Worm (Caenorhabditis elegans): Measurements from ENCODE around the gene gpa-11.

gpa-11 gene

DNA sequence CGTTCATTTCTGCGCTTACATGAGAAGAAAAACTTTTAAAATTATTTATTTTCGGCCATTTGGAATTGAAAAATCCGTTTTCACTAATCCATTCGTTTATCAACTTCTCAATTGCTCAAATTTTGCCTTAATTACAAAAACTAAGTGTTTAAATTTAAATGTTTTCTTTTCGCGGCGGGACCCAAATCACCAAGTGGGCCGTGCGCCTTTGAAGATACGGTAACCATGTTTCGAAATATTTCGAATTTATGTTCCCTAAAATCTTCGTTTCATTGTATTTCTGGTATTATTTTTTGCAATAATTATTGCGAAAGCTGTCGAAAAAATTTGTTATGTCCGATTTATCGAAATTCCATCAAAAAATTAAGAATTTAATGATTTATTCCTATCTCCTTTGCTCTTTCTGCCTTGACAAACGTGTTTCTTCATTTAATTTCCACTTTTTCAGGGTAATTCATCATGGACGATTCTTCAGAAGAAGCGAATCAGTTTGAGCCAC, 20.4 kb upstream of the gpa-11 start, which contains the start of gene C16A11.4:
C16A11.4 (plus strand) TSS at position 449 of the 499 bp plus-strand sequence.
- no peak for TF ChIP-seq mml-1 (tag; optimal IDR thresholded peaks at IDR 0.05)
- no peak for TF ChIP-seq zag-1 (tag; optimal IDR thresholded peaks at IDR 0.05)
- TF ChIP-seq egl-5 (tag; optimal IDR thresholded peaks at IDR 0.05) = no peak
- no peak for TF ChIP-seq nhr-25 (tag; optimal IDR thresholded peaks at IDR 0.05)
- no peak for TF ChIP-seq snpc-4 (tag; optimal IDR thresholded peaks at IDR 0.05)
- no peak for TF ChIP-seq fkh-2 (tag; optimal IDR thresholded peaks at IDR 0.05)
- TF ChIP-seq lin-15B (tag; optimal IDR thresholded peaks at IDR 0.05) = no peak
- TF ChIP-seq tbx-2 (tag; optimal IDR thresholded peaks at IDR 0.05) = no peak
- TF ChIP-seq nhr-11 (tag; optimal IDR thresholded peaks at IDR 0.05) = no peak
- no peak for TF ChIP-seq egl-27 (tag; optimal IDR thresholded peaks at IDR 0.05)

DNA sequence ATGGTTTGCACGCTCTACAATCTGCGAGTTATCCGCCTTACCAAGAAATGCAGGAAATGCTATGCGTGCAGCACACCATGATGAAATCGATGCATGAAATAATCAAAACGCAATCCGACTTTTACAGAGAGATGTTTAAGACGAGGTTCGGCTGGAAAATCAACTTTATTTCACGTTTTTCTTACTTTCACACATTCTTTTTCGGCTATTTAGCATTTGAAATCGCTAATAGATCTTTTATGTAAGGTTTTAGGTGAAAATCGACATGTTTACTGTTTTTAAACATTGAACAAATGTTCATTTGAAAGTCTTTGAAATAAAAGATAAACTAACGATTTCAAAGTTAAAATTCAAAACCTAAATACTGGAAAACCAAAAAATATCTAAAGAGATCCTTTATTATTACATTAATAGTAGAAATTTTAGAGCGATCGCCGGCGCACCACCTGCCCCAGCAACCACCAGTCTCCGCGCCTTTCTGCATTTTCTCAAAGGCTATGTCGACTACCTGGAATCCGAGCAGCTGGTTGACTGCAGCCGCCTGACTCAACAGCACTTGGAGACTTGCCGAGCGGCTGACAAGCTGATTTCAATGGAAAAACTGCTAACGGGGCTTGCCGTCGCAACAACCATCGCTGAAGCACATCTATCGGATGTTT, 18.8 kb upstream of the gpa-11 start:
- TF ChIP-seq nhr-237 (tag; optimal IDR thresholded peaks at IDR 0.05) (no peak), eor-1 (tag; optimal IDR thresholded peaks at IDR 0.05) (no peak), mdl-1 (tag; optimal IDR thresholded peaks at IDR 0.05) (no peak), lin-15B (tag; optimal IDR thresholded peaks at IDR 0.05) (no peak), sea-2 (GFP tag; optimal IDR thresholded peaks at IDR 0.05) (no peak), nhr-11 (tag; optimal IDR thresholded peaks at IDR 0.05) (no peak), nhr-43 (tag; optimal IDR thresholded peaks at IDR 0.05; ENCODE audit: poor library complexity, severe bottlenecking) (no peak), tbx-2 (tag; optimal IDR thresholded peaks at IDR 0.05) (no peak), fos-1 (tag; optimal IDR thresholded peaks at IDR 0.05) (no peak), hmg-11 (tag; optimal IDR thresholded peaks at IDR 0.05) (no peak), ceh-82 (tag; optimal IDR thresholded peaks at IDR 0.05) (no peak), fkh-10 (GFP tag; optimal IDR thresholded peaks at IDR 0.05) (no peak), egl-5 (tag; optimal IDR thresholded peaks at IDR 0.05) (no peak), nhr-67 (tag; optimal IDR thresholded peaks at IDR 0.05) (no peak)

DNA sequence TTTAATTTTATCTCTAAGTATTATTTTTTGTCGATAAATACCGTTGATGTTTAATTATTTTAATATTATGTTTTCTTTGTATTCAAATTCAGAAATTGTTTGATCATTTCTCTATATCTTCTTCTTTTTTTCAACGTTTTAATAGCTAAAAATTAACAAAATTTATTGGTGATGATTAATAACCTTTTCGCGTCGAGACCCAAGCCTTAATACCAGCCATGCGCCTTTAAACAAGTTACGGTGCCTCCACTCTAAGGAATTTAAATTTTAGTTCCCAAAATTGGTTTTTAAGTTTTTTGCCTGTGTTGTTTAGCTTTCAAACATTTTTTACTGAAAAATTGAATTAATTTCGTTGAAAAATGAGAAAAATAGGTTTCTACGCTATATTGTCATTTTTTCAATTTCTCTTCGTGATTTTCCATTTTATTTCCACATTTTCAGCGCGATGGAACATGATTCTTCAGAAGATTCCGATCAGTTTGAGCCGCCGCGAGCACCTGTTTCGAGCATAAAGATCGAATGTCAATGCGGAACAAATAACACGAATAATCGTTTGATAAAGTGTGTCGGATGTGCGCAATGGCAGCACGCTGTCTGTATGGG, 17.8 kb upstream of the gpa-11 start, which contains the start of gene C16A11.3:
C16A11.3 (plus strand) TSS at position 440 of the 603 bp plus-strand sequence.
- TF ChIP-seq egl-5 (tag; optimal IDR thresholded peaks at IDR 0.05) = no peak
- no peak for TF ChIP-seq unc-39 (tag; optimal IDR thresholded peaks at IDR 0.05)
- TF ChIP-seq nhr-43 (tag; optimal IDR thresholded peaks at IDR 0.05; ENCODE audit: poor library complexity, severe bottlenecking) = no peak

DNA sequence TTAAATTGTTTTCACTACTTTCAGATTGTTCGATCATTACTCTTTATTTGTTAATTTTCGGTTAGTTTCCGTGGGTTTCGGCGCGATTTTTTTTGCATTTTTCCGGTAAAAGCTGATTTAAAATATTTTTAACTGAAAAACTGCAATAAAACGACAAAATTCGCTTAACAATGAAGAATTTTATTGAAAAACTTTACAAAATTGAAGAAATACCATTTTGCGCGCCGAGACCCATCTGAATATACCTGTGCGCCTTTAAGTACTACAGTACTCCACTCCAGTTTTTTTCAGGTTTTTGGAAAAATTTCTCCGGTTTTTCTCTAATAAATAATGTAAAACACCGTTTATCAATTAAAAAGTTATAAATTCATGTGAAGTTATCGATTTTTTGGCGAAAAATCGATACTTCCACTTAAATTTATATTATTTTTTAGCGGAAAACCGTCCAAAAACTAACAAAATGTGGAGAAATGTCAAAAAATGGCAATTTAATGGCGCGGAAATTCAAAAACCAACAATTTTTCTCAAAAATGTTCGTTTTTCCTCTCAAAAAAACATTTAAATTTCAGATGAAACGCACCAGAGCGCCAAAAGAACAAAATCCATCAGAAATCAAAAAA, 16.1 kb upstream of the gpa-11 start, which contains the start of gene C16A11.10:
C16A11.10 (plus strand) TSS at position 570 of the 620 bp plus-strand sequence.
- no peak for TF ChIP-seq R02D3.7 (tag; optimal IDR thresholded peaks at IDR 0.05)
- no peak for TF ChIP-seq ZK546.5 (tag; optimal IDR thresholded peaks at IDR 0.05)
- no peak for TF ChIP-seq lsy-12 (tag; optimal IDR thresholded peaks at IDR 0.05)
- no peak for TF ChIP-seq ceh-28 (tag; optimal IDR thresholded peaks at IDR 0.05)
- no peak for TF ChIP-seq fkh-2 (tag; optimal IDR thresholded peaks at IDR 0.05)
- TF ChIP-seq elt-1 (tag; optimal IDR thresholded peaks at IDR 0.05) = no peak
- TF ChIP-seq ama-1 (optimal IDR thresholded peaks at IDR 0.05) = no peak

DNA sequence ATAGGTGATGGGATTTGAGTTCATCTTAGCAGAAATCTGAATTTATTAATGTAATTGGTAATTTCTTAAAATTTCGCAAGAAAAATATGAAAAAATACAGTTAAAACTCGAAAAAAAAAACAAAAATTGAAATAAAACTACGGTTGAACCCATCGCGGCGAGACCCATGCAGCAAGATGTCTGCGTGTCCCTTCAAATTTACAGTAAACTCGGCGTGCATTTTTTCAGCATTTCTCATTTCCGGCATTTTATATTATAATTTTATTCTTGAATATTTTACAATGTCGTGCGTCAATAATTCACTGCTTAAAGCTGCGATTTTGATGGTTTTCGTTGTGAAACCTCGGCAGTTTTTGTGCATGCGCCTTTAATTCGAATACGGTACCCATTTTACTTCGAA, 11.0 kb upstream of the gpa-11 start, which contains the start of gene fbxc-43:
fbxc-43 (minus strand) TSS at position 38 of the 400 bp plus-strand sequence.
- TF ChIP-seq jun-1 (tag; optimal IDR thresholded peaks at IDR 0.05) = no peak
- no peak for TF ChIP-seq ZK546.5 (tag; optimal IDR thresholded peaks at IDR 0.05)
- no peak for TF ChIP-seq pha-4 (tag; optimal IDR thresholded peaks at IDR 0.05)
- no peak for TF ChIP-seq lin-39 (tag; optimal IDR thresholded peaks at IDR 0.05)
- TF ChIP-seq nhr-76 (tag; optimal IDR thresholded peaks at IDR 0.05) = no peak
- TF ChIP-seq nhr-23 (tag; optimal IDR thresholded peaks at IDR 0.05) = no peak
- TF ChIP-seq aly-2 (tag; optimal IDR thresholded peaks at IDR 0.05) = no peak
- TF ChIP-seq nfya-1 (tag; optimal IDR thresholded peaks at IDR 0.05; ENCODE audit: insufficient read depth) = no peak
- TF ChIP-seq pqm-1 (tag; optimal IDR thresholded peaks at IDR 0.05) = no peak
- TF ChIP-seq mml-1 (tag; optimal IDR thresholded peaks at IDR 0.05) = no peak
- no peak for TF ChIP-seq ceh-9 (tag; optimal IDR thresholded peaks at IDR 0.05)
- TF ChIP-seq daf-12 (tag; optimal IDR thresholded peaks at IDR 0.05) = no peak
- TF ChIP-seq nhr-77 (tag; optimal IDR thresholded peaks at IDR 0.05) = no peak
- TF ChIP-seq nhr-237 (tag; optimal IDR thresholded peaks at IDR 0.05) = no peak
- no peak for TF ChIP-seq R02D3.7 (tag; optimal IDR thresholded peaks at IDR 0.05)

Measured in whole organism, L3 larva.